Worm (Caenorhabditis elegans): ENCODE results near the gene F15B9.11.

F15B9.11 gene

ce11 chrV:12968555-12968954 lies 24.1 kb downstream of the F15B9.11 start, which contains the start of gene lin-46:
lin-46 (plus strand) TSS chrV:12968855.
- TF ChIP-seq ets-7 (tag; optimal IDR thresholded peaks at IDR 0.05) = no peak

- TF ChIP-seq tbx-37 (GFP tag; conservative IDR thresholded peaks at IDR 0.05) = 0 out of 2 replicates have a peak, but pooled peaks have one; percentile 28
- TF ChIP-seq F13C5.2 (tag; optimal IDR thresholded peaks at IDR 0.05) = peak; percentile 13
Measured at ce11 chrV:12967925-12968327, 24.8 kb downstream of the F15B9.11 start, which contains the start of gene R186.8. R186.8 (minus strand) TSS chrV:12967982.

ce11 chrV:12967110-12967509 lies 25.6 kb downstream of the F15B9.11 start, which contains the start of gene R186.3:
R186.3 (minus strand) TSS chrV:12967210.
- TF ChIP-seq hnd-1 (tag; optimal IDR thresholded peaks at IDR 0.05) (no peak), sea-1 (GFP tag; conservative IDR thresholded peaks at IDR 0.05) (no peak), B0310.2 (tag; optimal IDR thresholded peaks at IDR 0.05) (no peak), ceh-13 (GFP tag; optimal IDR thresholded peaks at IDR 0.05) (no peak), tbx-37 (GFP tag; conservative IDR thresholded peaks at IDR 0.05) (no peak), F13C5.2 (tag; optimal IDR thresholded peaks at IDR 0.05) (no peak), ceh-36 (tag; optimal IDR thresholded peaks at IDR 0.05) (no peak), ets-7 (tag; optimal IDR thresholded peaks at IDR 0.05) (no peak), scrt-1 (GFP tag; IDR thresholded peaks at IDR 0.05) (no peak), ama-1 (optimal IDR thresholded peaks at IDR 0.05) (no peak)

- TF ChIP-seq F13C5.2 (tag; optimal IDR thresholded peaks at IDR 0.05) (no peak), B0310.2 (tag; optimal IDR thresholded peaks at IDR 0.05) (no peak), aly-1 (tag; optimal IDR thresholded peaks at IDR 0.05) (no peak), hmbx-1 (tag; optimal IDR thresholded peaks at IDR 0.05) (no peak), pes-1 (GFP tag; IDR thresholded peaks at IDR 0.05) (no peak), ceh-13 (GFP tag; optimal IDR thresholded peaks at IDR 0.05) (no peak), sea-1 (GFP tag; conservative IDR thresholded peaks at IDR 0.05) (no peak), tra-4 (tag; optimal IDR thresholded peaks at IDR 0.05) (no peak), tbx-37 (GFP tag; conservative IDR thresholded peaks at IDR 0.05) (no peak), ceh-36 (tag; optimal IDR thresholded peaks at IDR 0.05) (no peak), flt-1 (GFP tag; IDR thresholded peaks at IDR 0.05) (no peak), ama-1 (optimal IDR thresholded peaks at IDR 0.05) (no peak), ets-7 (tag; optimal IDR thresholded peaks at IDR 0.05) (no peak), hnd-1 (tag; optimal IDR thresholded peaks at IDR 0.05) (no peak), hmg-4 (GFP tag; optimal IDR thresholded peaks at IDR 0.05) (no peak), tbx-11 (GFP tag; IDR thresholded peaks at IDR 0.05) (no peak), scrt-1 (GFP tag; IDR thresholded peaks at IDR 0.05) (no peak)
Measured at ce11 chrV:12964076-12964475, 28.6 kb downstream of the F15B9.11 start, which contains the start of gene srd-35. srd-35 (plus strand) TSS chrV:12964376.

ce11 chrV:12963192-12963591 lies 29.5 kb downstream of the F15B9.11 start, which contains the start of gene hrg-9:
hrg-9 (minus strand) TSS chrV:12963343.
- TF ChIP-seq hmbx-1 (tag; optimal IDR thresholded peaks at IDR 0.05) = no peak
- no peak for TF ChIP-seq ceh-13 (GFP tag; optimal IDR thresholded peaks at IDR 0.05)
- no peak for TF ChIP-seq hmg-4 (GFP tag; optimal IDR thresholded peaks at IDR 0.05)
- TF ChIP-seq tbx-11 (GFP tag; IDR thresholded peaks at IDR 0.05) = no peak
- TF ChIP-seq ama-1 (optimal IDR thresholded peaks at IDR 0.05) = no peak
- no peak for TF ChIP-seq aly-1 (tag; optimal IDR thresholded peaks at IDR 0.05)
- TF ChIP-seq F13C5.2 (tag; optimal IDR thresholded peaks at IDR 0.05) = no peak
- TF ChIP-seq tra-4 (tag; optimal IDR thresholded peaks at IDR 0.05) = no peak

- no peak for TF ChIP-seq tbx-37 (GFP tag; conservative IDR thresholded peaks at IDR 0.05)
- no peak for TF ChIP-seq scrt-1 (GFP tag; IDR thresholded peaks at IDR 0.05)
- TF ChIP-seq ets-7 (tag; optimal IDR thresholded peaks at IDR 0.05) = no peak
- no peak for TF ChIP-seq flt-1 (GFP tag; IDR thresholded peaks at IDR 0.05)
- no peak for TF ChIP-seq hnd-1 (tag; optimal IDR thresholded peaks at IDR 0.05)
- no peak for TF ChIP-seq ceh-13 (GFP tag; optimal IDR thresholded peaks at IDR 0.05)
- no peak for TF ChIP-seq hmg-4 (GFP tag; optimal IDR thresholded peaks at IDR 0.05)
- no peak for TF ChIP-seq F13C5.2 (tag; optimal IDR thresholded peaks at IDR 0.05)
- no peak for TF ChIP-seq tbx-11 (GFP tag; IDR thresholded peaks at IDR 0.05)
- no peak for TF ChIP-seq B0310.2 (tag; optimal IDR thresholded peaks at IDR 0.05)
- TF ChIP-seq hmbx-1 (tag; optimal IDR thresholded peaks at IDR 0.05) = no peak
- TF ChIP-seq aly-1 (tag; optimal IDR thresholded peaks at IDR 0.05) = no peak
- no peak for TF ChIP-seq pes-1 (GFP tag; IDR thresholded peaks at IDR 0.05)
Measured at ce11 chrV:12961085-12961560, 31.6 kb downstream of the F15B9.11 start, which contains the start of gene mpst-7. mpst-7 (minus strand) TSS chrV:12961135.

- TF ChIP-seq ceh-36 (tag; optimal IDR thresholded peaks at IDR 0.05) (no peak), hmbx-1 (tag; optimal IDR thresholded peaks at IDR 0.05) (no peak), hmg-4 (GFP tag; optimal IDR thresholded peaks at IDR 0.05) (no peak), aly-1 (tag; optimal IDR thresholded peaks at IDR 0.05) (no peak), pes-1 (GFP tag; IDR thresholded peaks at IDR 0.05) (no peak), F13C5.2 (tag; optimal IDR thresholded peaks at IDR 0.05) (no peak), hnd-1 (tag; optimal IDR thresholded peaks at IDR 0.05) (no peak)
Measured at ce11 chrV:12954261-12954660, 38.4 kb downstream of the F15B9.11 start.

- TF ChIP-seq tbx-11 (GFP tag; IDR thresholded peaks at IDR 0.05) (no peak), tbx-37 (GFP tag; conservative IDR thresholded peaks at IDR 0.05) (no peak), ceh-13 (GFP tag; optimal IDR thresholded peaks at IDR 0.05) (no peak), sea-1 (GFP tag; conservative IDR thresholded peaks at IDR 0.05) (no peak), ets-7 (tag; optimal IDR thresholded peaks at IDR 0.05) (no peak), hnd-1 (tag; optimal IDR thresholded peaks at IDR 0.05) (no peak), ama-1 (optimal IDR thresholded peaks at IDR 0.05) (no peak), tra-4 (tag; optimal IDR thresholded peaks at IDR 0.05) (no peak), hmbx-1 (tag; optimal IDR thresholded peaks at IDR 0.05) (no peak), hmg-4 (GFP tag; optimal IDR thresholded peaks at IDR 0.05) (no peak), pes-1 (GFP tag; IDR thresholded peaks at IDR 0.05) (no peak)
Measured at ce11 chrV:12953702-12954101, 39.0 kb downstream of the F15B9.11 start, which contains the start of gene eif-3.K. eif-3.K (plus strand) TSS chrV:12954002.
